Worm (Caenorhabditis elegans) whole organism, early embryonic: Measurements from ENCODE around the gene ncs-6.

Experiments
- B0310.2 ChIP-seq: sonication (generic microtip); optimal IDR thresholded peaks from 2 replicates; lab custom pipeline; 2016; ENCODE audit warnings: mild to moderate bottlenecking, missing genetic modification characterization, missing compliant biosample characterization
- aly-1 ChIP-seq: sonication (generic microtip); optimal IDR thresholded peaks from 2 replicates; lab custom pipeline; 2016; ENCODE audit warnings: missing genetic modification characterization, missing compliant biosample characterization
- ama-1 ChIP-seq: fragments of 150-350 bp; optimal IDR thresholded peaks from 2 replicates; lab custom pipeline; 2014
- ceh-13 ChIP-seq: fragments of 200-800 bp; sonication (Bioruptor generic); optimal IDR thresholded peaks from 2 replicates; lab custom pipeline; 2018; ENCODE audit warnings: mild to moderate bottlenecking, missing genetic modification characterization, missing compliant biosample characterization
- ets-7 ChIP-seq: sonication (generic microtip); optimal IDR thresholded peaks from 2 replicates; lab custom pipeline; 2016; ENCODE audit warnings: missing genotype, missing genetic modification characterization, missing compliant biosample characterization
- flt-1 ChIP-seq: fragments of 200-800 bp; sonication (Bioruptor generic); IDR thresholded peaks from 2 replicates; pipeline ENCODE4 v1.3.6; 2022; ENCODE audit warnings: missing genetic modification characterization, missing compliant biosample characterization
- hmbx-1 ChIP-seq: sonication (generic microtip); optimal IDR thresholded peaks from 2 replicates; lab custom pipeline; 2016; ENCODE audit warnings: mild to moderate bottlenecking, missing genetic modification characterization, missing compliant biosample characterization
- hnd-1 ChIP-seq: sonication (generic microtip); optimal IDR thresholded peaks from 2 replicates; lab custom pipeline; 2016; ENCODE audit warnings: missing genetic modification characterization, missing compliant biosample characterization
- scrt-1 ChIP-seq: fragments of 200-800 bp; sonication (Bioruptor generic); IDR thresholded peaks from 2 replicates; pipeline ENCODE4 v1.3.6; 2022; ENCODE audit warnings: missing genetic modification characterization, missing compliant biosample characterization
- tbx-11 ChIP-seq: fragments of 200-800 bp; sonication (Bioruptor generic); IDR thresholded peaks from 2 replicates; pipeline ENCODE4 v1.3.6; 2022; ENCODE audit warnings: missing genetic modification characterization, missing compliant biosample characterization

DNA sequence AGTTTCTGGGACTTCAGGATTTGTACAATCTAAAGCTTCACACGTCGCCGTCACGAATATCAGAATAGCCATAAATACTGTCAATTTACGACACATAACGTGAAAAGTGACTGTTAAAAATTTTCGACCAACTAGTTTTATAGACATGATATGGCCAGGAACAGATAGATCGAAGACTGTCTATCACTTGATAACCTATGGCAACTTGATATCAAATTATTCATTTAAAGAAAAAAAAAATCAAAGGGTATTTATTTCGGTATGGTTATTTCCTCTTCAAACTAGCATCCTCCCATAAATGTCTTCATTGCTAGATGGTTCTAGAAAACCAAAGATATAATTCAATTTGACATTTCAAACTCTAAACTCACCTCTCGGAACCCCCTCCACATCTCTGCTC, 34.1 kb upstream of the ncs-6 start, which contains the start of gene W10G11.3:
- TF ChIP-seq hnd-1 (tag; lab: Kevin White, UChicago), result no peak
- no peak for TF ChIP-seq flt-1 (GFP tag; lab: Robert Waterston, UW)
- TF ChIP-seq ama-1 (lab: Kevin White, UChicago), result no peak
- TF ChIP-seq scrt-1, result no peak
- TF ChIP-seq aly-1 (tag; lab: Kevin White, UChicago), result no peak
- TF ChIP-seq ceh-13 (GFP tag; lab: Kevin White, UChicago), result no peak
- no peak for TF ChIP-seq tbx-11 (GFP tag; lab: Robert Waterston, UW)
- no peak for TF ChIP-seq hmbx-1
- no peak for TF ChIP-seq B0310.2
- no peak for TF ChIP-seq ets-7 (tag; lab: Kevin White, UChicago)
